Worm (Caenorhabditis elegans): ENCODE data around the gene sre-4.
A peak's percentile ranks its signal among the peaks of the same experiment; 100 is the strongest.

sre-4 gene

DNA sequence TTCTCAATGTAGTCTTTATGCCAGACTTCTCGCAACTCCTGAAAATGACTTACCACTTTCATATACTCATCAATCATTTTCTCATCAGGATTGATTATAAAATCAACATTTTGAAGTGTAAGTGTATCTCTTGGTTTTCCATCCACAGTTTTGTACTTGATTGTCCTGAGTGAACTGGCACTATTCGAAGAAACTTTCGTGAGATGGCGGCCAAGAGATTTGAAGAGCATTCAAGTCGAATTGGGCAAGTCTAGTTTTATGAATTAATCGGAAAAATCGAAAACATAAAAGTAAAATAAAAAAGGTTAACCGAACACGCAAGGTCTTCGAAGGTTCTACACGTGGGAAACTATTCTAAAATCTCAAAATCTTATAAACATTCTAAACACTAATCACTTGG is 41.7 kb downstream of the sre-4 start, which contains the start of gene C28D4.7:
Gene C28D4.7, minus strand, starts transcription at position 265 of the 400 bp plus-strand sequence.
- TF ChIP-seq aha-1 (tag): peak; percentile 96
- TF ChIP-seq duxl-1 (tag; optimal IDR thresholded peaks at IDR 0.05; ENCODE audit: poor library complexity): no peak

ce11 chrIV:9740851-9741549 is 43.6 kb downstream of the sre-4 start, which contains the start of gene gln-6:
Gene gln-6 (minus strand): TSS chrIV:9740901.
- peak; percentile 44 for TF ChIP-seq unc-130 (GFP tag; optimal IDR thresholded peaks at IDR 0.05)

- TF ChIP-seq lin-38 (GFP tag; IDR thresholded peaks at IDR 0.05) (peak; percentile 61), F49E8.2 (tag; optimal IDR thresholded peaks at IDR 0.05; ENCODE audit: borderline replicate concordance) (peak; percentile 28), lin-1 (GFP tag; IDR thresholded peaks at IDR 0.05) (no peak), pha-4 (GFP tag; IDR thresholded peaks at IDR 0.05) (no peak), pha-4 (tag; optimal IDR thresholded peaks at IDR 0.05) (no peak), zip-11 (GFP tag; IDR thresholded peaks at IDR 0.05) (no peak), nhr-25 (tag; optimal IDR thresholded peaks at IDR 0.05; ENCODE audit: borderline replicate concordance, insufficient read depth) (no peak), fos-1 (tag; optimal IDR thresholded peaks at IDR 0.05) (no peak), Y48G9A.11 (GFP tag; IDR thresholded peaks at IDR 0.05) (no peak), rbr-2 (tag; optimal IDR thresholded peaks at IDR 0.05) (no peak), Y75B8A.6 (GFP tag; IDR thresholded peaks at IDR 0.05) (no peak), snpc-1.2 (GFP tag; IDR thresholded peaks at IDR 0.05) (peak; percentile 65; the same call in 1 of the 2 replicates), unc-130 (GFP tag; optimal IDR thresholded peaks at IDR 0.05) (peak; percentile 64), nhr-102 (tag; optimal IDR thresholded peaks at IDR 0.05) (no peak), ctbp-1 (GFP tag; IDR thresholded peaks at IDR 0.05) (no peak), nhr-10 (tag; optimal IDR thresholded peaks at IDR 0.05) (no peak), nhr-48 (tag; optimal IDR thresholded peaks at IDR 0.05) (no peak), lir-3 (tag; optimal IDR thresholded peaks at IDR 0.05) (no peak), dmd-8 (GFP tag; IDR thresholded peaks at IDR 0.05) (no peak), php-3 (GFP tag; IDR thresholded peaks at IDR 0.05) (no peak)
Observed at ce11 chrIV:9739001-9739400, 45.6 kb downstream of the sre-4 start.

ce11 chrIV:9738194-9738593 is 46.4 kb downstream of the sre-4 start, which contains the start of gene C28D4.10:
Gene C28D4.10 (plus strand): TSS chrIV:9738494.
- TF ChIP-seq nhr-111 (GFP tag; optimal IDR thresholded peaks at IDR 0.05): no peak
- TF ChIP-seq nhr-6 (tag; optimal IDR thresholded peaks at IDR 0.05): no peak
- TF ChIP-seq lim-7 (GFP tag; IDR thresholded peaks at IDR 0.05): no peak
- TF ChIP-seq spr-3 (GFP tag; optimal IDR thresholded peaks at IDR 0.05): no peak
- no peak for TF ChIP-seq jun-1 (tag; optimal IDR thresholded peaks at IDR 0.05)
- TF ChIP-seq F10B5.3 (tag; optimal IDR thresholded peaks at IDR 0.05): no peak
- TF ChIP-seq nhr-11 (tag; optimal IDR thresholded peaks at IDR 0.05): no peak
- no peak for TF ChIP-seq nhr-76 (tag; optimal IDR thresholded peaks at IDR 0.05)
- no peak for TF ChIP-seq zfp-2 (tag; optimal IDR thresholded peaks at IDR 0.05)
- no peak for TF ChIP-seq zip-11 (GFP tag; IDR thresholded peaks at IDR 0.05)
- TF ChIP-seq aha-1 (tag): no peak
- no peak for TF ChIP-seq nhr-77 (tag; optimal IDR thresholded peaks at IDR 0.05)

ce11 chrIV:9737204-9737790 is 47.3 kb downstream of the sre-4 start, which contains the start of gene cka-1:
Gene cka-1 (minus strand): TSS chrIV:9737621.
- TF ChIP-seq dve-1 (tag; optimal IDR thresholded peaks at IDR 0.05; ENCODE audit: insufficient read depth) (peak; percentile 44), daf-16 (GFP tag; optimal IDR thresholded peaks at IDR 0.05) (no peak), daf-16 (tag; optimal IDR thresholded peaks at IDR 0.05) (peak; percentile 57), nhr-28 (tag; optimal IDR thresholded peaks at IDR 0.05) (peak; percentile 31), nhr-102 (tag; optimal IDR thresholded peaks at IDR 0.05) (no peak), hlh-11 (tag; optimal IDR thresholded peaks at IDR 0.05) (peak; percentile 60), hlh-30 (tag; optimal IDR thresholded peaks at IDR 0.05; ENCODE audit: insufficient read depth) (peak; percentile 51), mdl-1 (tag; optimal IDR thresholded peaks at IDR 0.05) (peak in 1 of 2 experiments; percentile 59), tra-1 (GFP tag; IDR thresholded peaks at IDR 0.05) (0 out of 2 replicates have a peak, but pooled peaks have one; percentile 21), Y5F2A.4 (GFP tag; optimal IDR thresholded peaks at IDR 0.05) (no peak), php-3 (GFP tag; IDR thresholded peaks at IDR 0.05) (peak; percentile 77), Y105C5A.15 (GFP tag; IDR thresholded peaks at IDR 0.05) (no peak), dmd-6 (GFP tag; IDR thresholded peaks at IDR 0.05) (peak; percentile 61; the same call in 1 of the 2 replicates)
